Worm (Caenorhabditis elegans): ENCODE results near the gene C49F8.15.
A peak's percentile ranks its signal among the peaks of the same experiment; 100 is the strongest.

Gene C49F8.15

DNA sequence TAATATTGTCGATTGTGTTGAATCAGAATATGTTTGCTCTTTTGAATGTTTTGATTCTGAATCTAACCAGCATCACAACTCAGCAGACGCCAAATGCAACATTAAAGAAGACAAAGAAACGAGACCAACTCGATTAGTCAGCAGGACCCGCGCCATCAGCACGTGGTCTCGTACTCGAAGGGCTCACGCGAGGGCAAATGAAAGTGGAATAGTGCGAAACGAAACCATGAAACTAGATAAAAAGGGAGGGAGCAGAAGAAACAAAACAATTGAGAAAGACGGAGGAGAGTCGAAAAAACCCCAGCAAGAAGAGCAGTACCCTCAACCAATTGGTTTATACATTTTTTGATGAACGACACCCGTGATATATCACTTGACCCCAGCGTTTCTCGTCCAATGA lies 25.4 kb downstream of the C49F8.15 start:
- TF ChIP-seq ceh-31 (tag; optimal IDR thresholded peaks at IDR 0.05) (peak; percentile 5), pros-1 (tag; optimal IDR thresholded peaks at IDR 0.05) (no peak)

DNA sequence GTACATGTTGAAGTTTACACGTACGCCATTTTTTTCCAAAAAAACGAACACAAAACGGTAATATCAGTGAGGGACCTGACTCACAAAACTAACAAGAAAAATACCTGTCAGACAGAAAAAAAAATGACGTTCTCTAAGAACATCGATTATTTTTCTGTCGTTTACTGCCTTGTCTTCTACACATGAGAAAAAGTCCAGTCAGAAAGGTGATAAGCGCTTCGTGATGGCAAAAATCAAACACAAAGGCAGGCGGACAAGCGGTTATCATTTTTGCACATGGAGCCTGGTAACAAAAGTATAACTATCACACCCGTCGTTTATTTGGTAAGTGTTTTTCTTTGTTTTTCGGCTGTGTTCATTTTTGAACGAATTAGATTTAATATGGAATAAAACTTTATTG lies 28.6 kb downstream of the C49F8.15 start, which contains the start of gene F46G10.4:
TSS of gene F46G10.4 (plus strand) at position 212 of the 400 bp plus-strand sequence.
- no peak for TF ChIP-seq T23F11.4 (GFP tag; optimal IDR thresholded peaks at IDR 0.05)
- TF ChIP-seq hlh-8 (tag; optimal IDR thresholded peaks at IDR 0.05), result no peak
- TF ChIP-seq fax-1 (tag; optimal IDR thresholded peaks at IDR 0.05), result no peak
- no peak for TF ChIP-seq ceh-31 (tag; optimal IDR thresholded peaks at IDR 0.05)
- TF ChIP-seq ceh-48 (tag; optimal IDR thresholded peaks at IDR 0.05), result no peak
- TF ChIP-seq ztf-16 (tag; optimal IDR thresholded peaks at IDR 0.05), result no peak
- no peak for TF ChIP-seq hlh-13 (GFP tag; optimal IDR thresholded peaks at IDR 0.05)
- TF ChIP-seq ceh-9 (tag; optimal IDR thresholded peaks at IDR 0.05), result no peak
- no peak for TF ChIP-seq zip-5 (tag; optimal IDR thresholded peaks at IDR 0.05)
- TF ChIP-seq che-1 (tag; optimal IDR thresholded peaks at IDR 0.05), result no peak
- TF ChIP-seq tbx-7 (tag; optimal IDR thresholded peaks at IDR 0.05), result no peak
- TF ChIP-seq npax-4 (tag; optimal IDR thresholded peaks at IDR 0.05), result no peak
- TF ChIP-seq madf-2 (tag; optimal IDR thresholded peaks at IDR 0.05), result no peak
- no peak for TF ChIP-seq pqm-1 (tag; optimal IDR thresholded peaks at IDR 0.05)

DNA sequence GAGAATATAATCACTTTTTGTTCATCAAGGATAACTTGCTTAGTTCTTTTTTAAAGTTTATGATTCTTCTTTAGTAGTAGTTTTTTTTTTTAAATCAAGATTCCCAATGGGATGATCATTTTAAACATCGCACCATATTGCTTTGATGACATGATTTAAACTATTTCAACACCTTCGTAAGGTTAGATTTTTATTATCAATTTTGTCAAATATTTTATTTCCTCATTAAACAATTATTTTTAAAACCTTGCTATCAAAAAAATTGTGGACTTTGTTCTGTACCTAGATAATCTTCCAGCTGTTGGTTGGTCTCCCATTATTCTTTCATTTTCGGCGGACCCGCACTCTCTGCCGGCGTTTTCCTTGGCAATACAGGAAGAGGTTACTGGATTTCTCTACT lies 31.0 kb downstream of the C49F8.15 start, which contains the start of gene sir-2.3:
TSS of gene sir-2.3 (plus strand) at position 301 of the 400 bp plus-strand sequence.
- TF ChIP-seq ceh-22 (tag; optimal IDR thresholded peaks at IDR 0.05) (no peak), npax-4 (tag; optimal IDR thresholded peaks at IDR 0.05) (no peak), ceh-31 (tag; optimal IDR thresholded peaks at IDR 0.05) (no peak), tbx-7 (tag; optimal IDR thresholded peaks at IDR 0.05) (no peak), Y22D7AL.16 (tag; optimal IDR thresholded peaks at IDR 0.05) (no peak), unc-55 (GFP tag; optimal IDR thresholded peaks at IDR 0.05) (no peak)

DNA sequence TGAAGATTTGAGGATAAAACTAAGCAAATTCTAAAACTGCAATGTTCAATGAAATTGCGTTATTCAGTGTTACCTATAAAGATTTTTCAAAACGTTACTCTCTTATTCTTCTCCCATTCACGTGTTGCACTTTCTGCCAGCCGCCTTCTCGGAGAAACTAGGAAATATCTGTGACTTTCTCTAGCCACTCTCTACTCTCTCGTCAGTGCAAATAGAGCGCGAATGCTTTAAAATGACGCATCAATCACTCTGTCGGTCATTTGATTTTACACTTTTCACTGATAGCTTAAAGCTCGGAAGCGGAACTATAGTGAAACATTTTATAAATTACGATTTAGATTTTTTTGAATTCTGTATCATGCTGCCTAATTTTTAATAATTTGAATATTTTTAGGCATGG lies 33.5 kb downstream of the C49F8.15 start:
- peak; percentile 57 for TF ChIP-seq hlh-30 (tag; optimal IDR thresholded peaks at IDR 0.05; ENCODE audit: insufficient read depth)
- TF ChIP-seq nfya-1 (tag; optimal IDR thresholded peaks at IDR 0.05), result peak; percentile 36
- TF ChIP-seq ets-4 (tag; optimal IDR thresholded peaks at IDR 0.05), result no peak
- TF ChIP-seq rnt-1 (tag; optimal IDR thresholded peaks at IDR 0.05), result peak; percentile 23
- TF ChIP-seq hlh-15 (tag; optimal IDR thresholded peaks at IDR 0.05), result no peak
- TF ChIP-seq ref-2 (tag; optimal IDR thresholded peaks at IDR 0.05), result no peak
- TF ChIP-seq K02D7.2 (tag; optimal IDR thresholded peaks at IDR 0.05), result no peak
- TF ChIP-seq unc-55 (GFP tag; optimal IDR thresholded peaks at IDR 0.05), result peak; percentile 99
- TF ChIP-seq ceh-31 (tag; optimal IDR thresholded peaks at IDR 0.05), result peak; percentile 27
- TF ChIP-seq tbx-7 (tag; optimal IDR thresholded peaks at IDR 0.05), result no peak
- TF ChIP-seq pha-2 (tag; optimal IDR thresholded peaks at IDR 0.05), result no peak
- peak; percentile 3 for TF ChIP-seq tbx-2 (tag; optimal IDR thresholded peaks at IDR 0.05)
- peak; percentile 63 for TF ChIP-seq ceh-18 (tag; optimal IDR thresholded peaks at IDR 0.05)
- no peak for TF ChIP-seq ceh-19 (GFP tag; optimal IDR thresholded peaks at IDR 0.05)
- TF ChIP-seq mec-3 (tag; optimal IDR thresholded peaks at IDR 0.05; ENCODE audit: borderline replicate concordance), result no peak

DNA sequence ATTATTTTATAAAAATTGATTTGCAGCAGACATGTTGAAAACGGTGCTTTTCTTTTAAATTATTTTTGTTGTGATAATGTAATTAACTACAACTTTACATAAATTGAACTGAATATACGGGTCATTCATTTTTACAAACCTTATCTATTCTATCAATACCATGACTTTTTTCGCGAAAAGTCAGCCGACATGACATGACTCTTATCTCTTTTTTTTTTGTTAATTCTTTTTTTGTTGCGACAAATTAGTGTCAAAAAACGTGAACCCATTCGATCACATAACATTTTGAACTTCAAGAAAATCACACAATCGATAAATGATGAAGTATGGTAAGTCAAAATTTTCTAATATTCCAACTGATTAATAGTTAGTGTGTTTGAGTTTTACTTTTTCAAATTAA lies 34.4 kb downstream of the C49F8.15 start, which contains the start of gene sir-2.2:
TSS of gene sir-2.2 (plus strand) at position 34 of the 400 bp plus-strand sequence.
- TF ChIP-seq pag-3 (tag; optimal IDR thresholded peaks at IDR 0.05; ENCODE audit: borderline replicate concordance), result no peak
- TF ChIP-seq fkh-10 (GFP tag; optimal IDR thresholded peaks at IDR 0.05), result no peak
- TF ChIP-seq ceh-34 (tag; optimal IDR thresholded peaks at IDR 0.05), result no peak
- TF ChIP-seq syd-9 (tag; optimal IDR thresholded peaks at IDR 0.05), result no peak
- no peak for TF ChIP-seq elt-2 (tag; optimal IDR thresholded peaks at IDR 0.05)
- TF ChIP-seq pha-2 (tag; optimal IDR thresholded peaks at IDR 0.05), result no peak
- no peak for TF ChIP-seq elt-4 (tag; optimal IDR thresholded peaks at IDR 0.05)
- TF ChIP-seq K02D7.2 (tag; optimal IDR thresholded peaks at IDR 0.05), result no peak
- TF ChIP-seq fkh-6 (tag; optimal IDR thresholded peaks at IDR 0.05), result no peak
- no peak for TF ChIP-seq ceh-14 (tag; optimal IDR thresholded peaks at IDR 0.05)
- no peak for TF ChIP-seq che-1 (tag; optimal IDR thresholded peaks at IDR 0.05)
- no peak for TF ChIP-seq ceh-24 (tag; optimal IDR thresholded peaks at IDR 0.05)
- no peak for TF ChIP-seq sox-4 (tag; optimal IDR thresholded peaks at IDR 0.05)
- no peak for TF ChIP-seq unc-55 (GFP tag; optimal IDR thresholded peaks at IDR 0.05)
- TF ChIP-seq ceh-22 (tag; optimal IDR thresholded peaks at IDR 0.05), result no peak
- no peak for TF ChIP-seq ztf-16 (tag; optimal IDR thresholded peaks at IDR 0.05)
- TF ChIP-seq sox-2 (GFP tag; IDR thresholded peaks at IDR 0.05), result no peak
- no peak for TF ChIP-seq zip-5 (tag; optimal IDR thresholded peaks at IDR 0.05)
- TF ChIP-seq pha-4 (tag; optimal IDR thresholded peaks at IDR 0.05), result no peak
- no peak for TF ChIP-seq C38D4.7 (GFP tag; optimal IDR thresholded peaks at IDR 0.05)
